Worm (Caenorhabditis elegans) whole organism, young adult: ENCODE data around the gene fbxb-15.

Experiments used
- Y53G8AR.9 ChIP-seq: fragments of 200-800 bp; sonication (Bioruptor generic); conservative IDR thresholded peaks from 2 replicates; pipeline ENCODE4 v1.3.6; 2022; ENCODE audit warnings: missing genetic modification reagents, missing genetic modification characterization, missing compliant biosample characterization
- egrh-3 ChIP-seq: fragments of 200-800 bp; sonication (Bioruptor generic); IDR thresholded peaks from 2 replicates; pipeline ENCODE4 v1.3.6; 2022; ENCODE audit warnings: missing genetic modification reagents, missing genetic modification characterization, missing compliant biosample characterization
- hrde-1 ChIP-seq: sonication (generic microtip); optimal IDR thresholded peaks from 2 replicates; lab custom pipeline; 2016; ENCODE audit warnings: missing genetic modification characterization, mild to moderate bottlenecking, missing compliant biosample characterization, moderate library complexity, missing genotype, missing genetic modification reagents, borderline replicate concordance
- nfya-1 ChIP-seq: sonication (generic microtip); optimal IDR thresholded peaks from 2 replicates; lab custom pipeline; 2017; ENCODE audit warnings: antibody characterized with exemption, missing compliant biosample characterization, missing genetic modification characterization, borderline replicate concordance; ENCODE audit not compliant: insufficient read depth
- nhr-80 ChIP-seq: sonication (generic microtip); optimal IDR thresholded peaks from 2 replicates; lab custom pipeline; 2016; ENCODE audit warnings: missing genetic modification characterization, missing compliant biosample characterization
- tbx-9 ChIP-seq: sonication (generic microtip); optimal IDR thresholded peaks from 2 replicates; lab custom pipeline; 2016; ENCODE audit warnings: borderline replicate concordance, missing genetic modification characterization, inconsistent platforms, missing compliant biosample characterization
- unc-62 ChIP-seq: fragments of 150-350 bp; optimal IDR thresholded peaks from 2 replicates; lab custom pipeline; 2014; ENCODE audit warnings: missing biosample characterization, missing genetic modification reagents, missing genetic modification characterization

DNA sequence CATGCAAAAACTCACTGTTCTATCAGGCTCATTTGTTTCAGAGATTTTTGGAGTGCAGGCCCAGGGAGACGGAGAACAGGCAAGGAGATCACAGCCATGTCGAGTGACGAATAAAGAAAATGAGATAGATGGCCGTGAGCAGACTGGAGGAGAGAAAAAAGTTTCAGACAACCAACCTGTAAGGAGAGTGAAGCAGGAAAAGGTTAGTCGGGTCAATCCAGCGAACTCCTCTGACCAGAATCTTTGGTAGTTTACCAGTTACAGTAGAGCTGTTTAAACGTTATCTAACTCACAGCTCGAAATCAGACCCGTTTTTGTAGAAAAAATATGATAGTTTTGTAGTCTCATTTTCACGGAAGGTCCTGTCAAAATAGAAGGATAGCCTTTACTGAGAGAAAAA, 4.5 kb downstream of the fbxb-15 start, which contains the start of gene fbxb-21:
- no peak for TF ChIP-seq unc-62 (GFP tag; lab: Kevin White, UChicago)
- no peak for TF ChIP-seq nfya-1
- no peak for TF ChIP-seq hrde-1 (tag; lab: Kevin White, UChicago)
- TF ChIP-seq nhr-80 = no peak
- TF ChIP-seq tbx-9 (tag; lab: Kevin White, UChicago) = no peak
- no peak for TF ChIP-seq egrh-3 (GFP tag; lab: Robert Waterston, UW)
- TF ChIP-seq Y53G8AR.9 = no peak
